Fruit fly (Drosophila melanogaster): ENCODE results near the gene CG10555.

CG10555 gene

dm6 chrX:8399019-8399623, 381 bp downstream of the CG10555 start (continued):
- no peak for TF ChIP-seq gem (tag; optimal IDR thresholded peaks at IDR 0.05)
- TF ChIP-seq tio (GFP tag; optimal IDR thresholded peaks at IDR 0.05), result no peak
- no peak for TF ChIP-seq CG17568 (GFP tag; optimal IDR thresholded peaks at IDR 0.05)
- peak; percentile 50 for TF ChIP-seq Med (GFP tag)
- no peak for TF ChIP-seq ranshi (GFP tag; IDR thresholded peaks at IDR 0.05)
- TF ChIP-seq zf30C (GFP tag; optimal IDR thresholded peaks at IDR 0.05), result peak; percentile 64
- TF ChIP-seq Drgx (GFP tag; IDR thresholded peaks at IDR 0.05), result 0 out of 2 replicates have a peak, but pooled peaks have one; percentile 30
- TF ChIP-seq D19A (tag; optimal IDR thresholded peaks at IDR 0.05), result no peak
- no peak for TF ChIP-seq CG7271 (tag; optimal IDR thresholded peaks at IDR 0.05)
- TF ChIP-seq CG18764 (GFP tag; optimal IDR thresholded peaks at IDR 0.05), result no peak
- peak; percentile 49 for TF ChIP-seq MESR4 (GFP tag; optimal IDR thresholded peaks at IDR 0.05)
- peak; percentile 22; the same call in 1 of the 2 replicates for TF ChIP-seq CG6689 (GFP tag; IDR thresholded peaks at IDR 0.05)
- no peak for TF ChIP-seq HLH54F (GFP tag; optimal IDR thresholded peaks at IDR 0.05)
- TF ChIP-seq CTCF (GFP tag; optimal IDR thresholded peaks at IDR 0.05), result no peak
- TF ChIP-seq Dek (tag; optimal IDR thresholded peaks at IDR 0.05), result no peak
- TF ChIP-seq ATbp (GFP tag; optimal IDR thresholded peaks at IDR 0.05), result no peak
- no peak for TF ChIP-seq maf-S (GFP tag; optimal IDR thresholded peaks at IDR 0.05)
- TF ChIP-seq CG10543 (GFP tag; optimal IDR thresholded peaks at IDR 0.05), result no peak
- no peak for TF ChIP-seq MTF-1 (GFP tag; optimal IDR thresholded peaks at IDR 0.05; ENCODE audit: borderline replicate concordance)
- TF ChIP-seq CG17385 (GFP tag; optimal IDR thresholded peaks at IDR 0.05), result peak; percentile 6
- peak in 1 of 2 experiments; percentile 72 for TF ChIP-seq Dfd (GFP tag; optimal IDR thresholded peaks at IDR 0.05)
- 0 out of 3 replicates have a peak, but pooled peaks have one; percentile 14 for TF ChIP-seq Dbx (GFP tag; IDR thresholded peaks at IDR 0.05)
- TF ChIP-seq CG13424 (tag; optimal IDR thresholded peaks at IDR 0.05), result no peak
- no peak for TF ChIP-seq tna (GFP tag; IDR thresholded peaks at IDR 0.05; ENCODE audit: partially characterized antibody)
- TF ChIP-seq CG10147 (GFP tag; optimal IDR thresholded peaks at IDR 0.05), result no peak
- 0 out of 2 replicates have a peak, but pooled peaks have one; percentile 10 for TF ChIP-seq CG32532 (GFP tag; IDR thresholded peaks at IDR 0.05)
- no peak for TF ChIP-seq ara (GFP tag; IDR thresholded peaks at IDR 0.05)
- TF ChIP-seq CG10274 (GFP tag; optimal IDR thresholded peaks at IDR 0.05), result no peak
- TF ChIP-seq CG1603 (tag; optimal IDR thresholded peaks at IDR 0.05), result no peak
- no peak for TF ChIP-seq unpg (GFP tag; optimal IDR thresholded peaks at IDR 0.05)
- no peak for TF ChIP-seq tll (GFP tag; optimal IDR thresholded peaks at IDR 0.05)
- TF ChIP-seq Antp (GFP tag; optimal IDR thresholded peaks at IDR 0.05), result no peak
- no peak for TF ChIP-seq CG10366 (GFP tag; IDR thresholded peaks at IDR 0.05)
- no peak for TF ChIP-seq CG11398 (GFP tag; optimal IDR thresholded peaks at IDR 0.05)
- TF ChIP-seq CG16815 (GFP tag; optimal IDR thresholded peaks at IDR 0.05), result no peak
- TF ChIP-seq YL-1 (GFP tag; optimal IDR thresholded peaks at IDR 0.05), result peak; percentile 33
- TF ChIP-seq CG2120 (GFP tag; optimal IDR thresholded peaks at IDR 0.05), result no peak
- TF ChIP-seq Kr (GFP tag; optimal IDR thresholded peaks at IDR 0.05), result no peak
- TF ChIP-seq CrebB (tag; optimal IDR thresholded peaks at IDR 0.05), result no peak
- no peak for TF ChIP-seq CG12769 (tag; optimal IDR thresholded peaks at IDR 0.05)
